Fruit fly (Drosophila melanogaster) whole organism, embryonic: ENCODE results near the gene Ak3.
A peak's percentile ranks its signal among the peaks of the same experiment; 100 is the strongest.

Experiments used
- Antp ChIP-seq: fragments of 200-800 bp; sonication (Bioruptor generic); optimal IDR thresholded peaks from 3 replicates; lab custom pipeline; 2016; ENCODE audit warnings: missing biosample characterization, missing genetic modification characterization
- Atf6 ChIP-seq: fragments of 200-800 bp; sonication (Bioruptor generic); IDR thresholded peaks from 2 replicates; pipeline ENCODE4 v1.3.6; 2022; ENCODE audit warnings: missing biosample characterization, missing genetic modification characterization
- BEAF-32 ChIP-seq: fragments of 200-800 bp; sonication (Bioruptor generic); optimal IDR thresholded peaks from 3 replicates; lab custom pipeline; 2017; ENCODE audit warnings: missing biosample characterization, missing genetic modification characterization, mild to moderate bottlenecking, moderate library complexity, missing genetic modification reagents
- CG11247 ChIP-seq: fragments of 200-800 bp; sonication (Bioruptor generic); IDR thresholded peaks from 2 replicates; pipeline ENCODE4 v1.3.6; 2022; ENCODE audit warnings: missing biosample characterization, missing genetic modification characterization
- CG12071 ChIP-seq: fragments of 200-800 bp; sonication (Bioruptor generic); optimal IDR thresholded peaks from 3 replicates; lab custom pipeline; 2018; ENCODE audit warnings: missing biosample characterization, mild to moderate bottlenecking, missing genetic modification characterization
- CG12299 ChIP-seq: fragments of 200-800 bp; sonication (Bioruptor generic); optimal IDR thresholded peaks from 2 replicates; lab custom pipeline; 2018; ENCODE audit warnings: missing biosample characterization, mild to moderate bottlenecking, missing genetic modification characterization
- CG12659 ChIP-seq: fragments of 200-800 bp; sonication (Bioruptor generic); optimal IDR thresholded peaks from 3 replicates; lab custom pipeline; 2017; ENCODE audit warnings: mild to moderate bottlenecking, missing biosample characterization, missing genetic modification reagents, missing genetic modification characterization
- CG13894 ChIP-seq: fragments of 200-800 bp; sonication (Bioruptor generic); optimal IDR thresholded peaks from 3 replicates; lab custom pipeline; 2018; ENCODE audit warnings: missing biosample characterization, mild to moderate bottlenecking, missing genetic modification characterization, moderate library complexity
- CG14441 ChIP-seq: fragments of 200-800 bp; sonication (Bioruptor generic); IDR thresholded peaks from 2 replicates; pipeline ENCODE4 v1.3.6; 2022; ENCODE audit warnings: missing biosample characterization, missing genetic modification characterization
- CG14860 ChIP-seq: fragments of 200-800 bp; sonication (Bioruptor generic); IDR thresholded peaks from 3 replicates; pipeline ENCODE4 v1.3.6; 2022; ENCODE audit warnings: missing biosample characterization, missing genetic modification characterization; ENCODE audit not compliant: partially characterized antibody
- CG17829 ChIP-seq: fragments of 200-800 bp; optimal IDR thresholded peaks from 2 replicates; lab custom pipeline; 2019; ENCODE audit warnings: missing biosample characterization, mild to moderate bottlenecking, missing genetic modification characterization, moderate library complexity
- CG18011 ChIP-seq: fragments of 200-800 bp; sonication (Bioruptor generic); optimal IDR thresholded peaks from 2 replicates; lab custom pipeline; 2017; ENCODE audit warnings: missing biosample characterization, missing genetic modification characterization, mild to moderate bottlenecking, moderate library complexity, missing genotype
- CG18262 ChIP-seq: fragments of 200-800 bp; optimal IDR thresholded peaks from 3 replicates; lab custom pipeline; 2019; ENCODE audit warnings: missing biosample characterization, mild to moderate bottlenecking, missing genetic modification characterization, moderate library complexity
- CG2712 ChIP-seq: fragments of 200-800 bp; optimal IDR thresholded peaks from 3 replicates; lab custom pipeline; 2019; ENCODE audit warnings: missing biosample characterization, mild to moderate bottlenecking, missing genetic modification characterization, moderate library complexity
- CG30020 ChIP-seq: fragments of 200-800 bp; optimal IDR thresholded peaks from 2 replicates; lab custom pipeline; 2019; ENCODE audit warnings: missing biosample characterization, mild to moderate bottlenecking, missing genetic modification characterization, moderate library complexity
- CG31441 ChIP-seq: fragments of 200-800 bp; sonication (Bioruptor generic); IDR thresholded peaks from 2 replicates; pipeline ENCODE4 v1.3.6; 2022; ENCODE audit warnings: missing biosample characterization, missing genetic modification characterization
- CG4328 ChIP-seq: fragments of 200-800 bp; sonication (Bioruptor generic); optimal IDR thresholded peaks from 3 replicates; lab custom pipeline; 2017; ENCODE audit warnings: missing biosample characterization, missing genetic modification reagents, missing genetic modification characterization
- CG4424 ChIP-seq: fragments of 200-800 bp; sonication (Bioruptor generic); optimal IDR thresholded peaks from 3 replicates; lab custom pipeline; 2016; ENCODE audit warnings: missing biosample characterization, missing genetic modification characterization
- CG6654 ChIP-seq: fragments of 200-800 bp; sonication (Bioruptor generic); optimal IDR thresholded peaks from 2 replicates; lab custom pipeline; 2017; ENCODE audit warnings: missing biosample characterization, mild to moderate bottlenecking, missing genetic modification characterization
- CG6683 ChIP-seq: fragments of 200-800 bp; sonication (Bioruptor generic); optimal IDR thresholded peaks from 2 replicates; lab custom pipeline; 2017; ENCODE audit warnings: missing biosample characterization, mild to moderate bottlenecking, missing genetic modification characterization, missing genetic modification reagents
- CG6765 ChIP-seq: fragments of 200-800 bp; sonication (Bioruptor generic); optimal IDR thresholded peaks from 3 replicates; lab custom pipeline; 2017; ENCODE audit warnings: missing biosample characterization, mild to moderate bottlenecking, missing genetic modification characterization
- CG6813 ChIP-seq: fragments of 200-800 bp; sonication (Bioruptor generic); optimal IDR thresholded peaks from 2 replicates; lab custom pipeline; 2017; ENCODE audit warnings: missing biosample characterization, missing genetic modification characterization, mild to moderate bottlenecking, moderate library complexity, missing genetic modification reagents
- CG8478 ChIP-seq: fragments of >200 bp; optimal IDR thresholded peaks from 2 replicates; lab custom pipeline; 2018
- CTCF ChIP-seq: fragments of 200-800 bp; sonication (Bioruptor generic); optimal IDR thresholded peaks from 2 replicates; lab custom pipeline; 2017; ENCODE audit warnings: missing biosample characterization, mild to moderate bottlenecking, missing genetic modification characterization, moderate library complexity
- CkIIα-i1 ChIP-seq: fragments of 200-800 bp; sonication (Bioruptor generic); IDR thresholded peaks from 2 replicates; pipeline ENCODE4 v1.3.6; 2022; ENCODE audit warnings: missing biosample characterization, missing genetic modification characterization
- Dip2 ChIP-seq: fragments of 200-800 bp; sonication (Bioruptor generic); IDR thresholded peaks from 2 replicates; pipeline ENCODE4 v1.3.6; 2022; ENCODE audit warnings: missing biosample characterization, missing genetic modification characterization
- Hmr ChIP-seq: fragments of 200-800 bp; sonication (Bioruptor generic); optimal IDR thresholded peaks from 3 replicates; lab custom pipeline; 2017; ENCODE audit warnings: mild to moderate bottlenecking, missing biosample characterization, missing genetic modification reagents, missing genetic modification characterization
- Hr39 ChIP-seq: fragments of >200 bp; optimal IDR thresholded peaks from 2 replicates; lab custom pipeline; 2017
- Ptx1 ChIP-seq: fragments of 200-800 bp; sonication (Bioruptor generic); IDR thresholded peaks from 2 replicates; pipeline ENCODE4 v1.3.6; 2022; ENCODE audit warnings: missing biosample characterization, missing genetic modification characterization
- Scr ChIP-seq: fragments of 200-800 bp; sonication (Bioruptor generic); IDR thresholded peaks from 2 replicates; pipeline ENCODE4 v1.3.6; 2022; ENCODE audit warnings: missing biosample characterization, missing genetic modification characterization; ENCODE audit not compliant: partially characterized antibody
- Sry-β ChIP-seq: fragments of 200-800 bp; sonication (Bioruptor generic); optimal IDR thresholded peaks from 2 replicates; lab custom pipeline; 2018; ENCODE audit warnings: missing biosample characterization, mild to moderate bottlenecking, missing genetic modification characterization, moderate library complexity
- cas ChIP-seq: fragments of 200-800 bp; sonication (Bioruptor generic); IDR thresholded peaks from 2 replicates; pipeline ENCODE4 v1.3.6; 2022; ENCODE audit warnings: missing biosample characterization, missing genetic modification characterization
- crp ChIP-seq, 2 experiments: fragments of 200-800 bp; sonication (Bioruptor generic); optimal IDR thresholded peaks; 2 replicates in 1 of 2; 3 replicates in 1 of 2; lab custom pipeline; 2017; ENCODE audit warnings: missing biosample characterization in 2 of 2, missing genetic modification characterization in 2 of 2, mild to moderate bottlenecking in 1 of 2, moderate library complexity in 1 of 2
- dan ChIP-seq: fragments of 200-800 bp; sonication (Bioruptor generic); IDR thresholded peaks from 2 replicates; pipeline ENCODE4 v1.3.6; 2022; ENCODE audit warnings: missing biosample characterization, missing genetic modification characterization
- dimm ChIP-seq: fragments of 200-800 bp; sonication (Bioruptor generic); IDR thresholded peaks from 2 replicates; pipeline ENCODE4 v1.3.6; 2022; ENCODE audit warnings: missing biosample characterization, missing genetic modification characterization
- esg ChIP-seq: fragments of 200-800 bp; sonication (Bioruptor generic); conservative IDR thresholded peaks from 2 replicates; pipeline ENCODE4 v1.3.6; 2022; ENCODE audit warnings: missing biosample characterization, missing genetic modification characterization
- eve ChIP-seq, 2 experiments: fragments of >200 bp; optimal IDR thresholded peaks; 2 replicates each; lab custom pipeline; 2017; ENCODE audit warnings: missing biosample characterization in 2 of 2, missing genetic modification characterization in 2 of 2
- fd3F ChIP-seq: fragments of 200-800 bp; sonication (Bioruptor generic); optimal IDR thresholded peaks from 2 replicates; lab custom pipeline; 2018; ENCODE audit warnings: missing biosample characterization, mild to moderate bottlenecking, missing genetic modification characterization, moderate library complexity
- gce ChIP-seq: fragments of 200-800 bp; sonication (Bioruptor generic); IDR thresholded peaks from 3 replicates; pipeline ENCODE4 v1.3.6; 2022; ENCODE audit warnings: missing biosample characterization, missing genetic modification characterization
- gcm2 ChIP-seq: fragments of 200-800 bp; sonication (Bioruptor generic); optimal IDR thresholded peaks from 2 replicates; lab custom pipeline; 2016; ENCODE audit warnings: missing biosample characterization, missing genetic modification characterization
- gsb-n ChIP-seq: fragments of 200-800 bp; sonication (Bioruptor generic); optimal IDR thresholded peaks from 3 replicates; lab custom pipeline; 2018; ENCODE audit warnings: missing biosample characterization, mild to moderate bottlenecking, missing genetic modification characterization
- ham ChIP-seq: fragments of 200-800 bp; sonication (Bioruptor generic); IDR thresholded peaks from 2 replicates; pipeline ENCODE4 v1.3.6; 2022; ENCODE audit warnings: missing biosample characterization, missing genetic modification characterization
- klu ChIP-seq: fragments of 200-800 bp; sonication (Bioruptor generic); IDR thresholded peaks from 2 replicates; pipeline ENCODE4 v1.3.6; 2022; ENCODE audit warnings: missing biosample characterization, missing genetic modification characterization
- lmd ChIP-seq: fragments of 200-800 bp; sonication (Bioruptor generic); IDR thresholded peaks from 2 replicates; pipeline ENCODE4 v1.3.6; 2022; ENCODE audit warnings: missing biosample characterization, missing genetic modification characterization
- repo ChIP-seq: fragments of 200-800 bp; sonication (Bioruptor generic); optimal IDR thresholded peaks from 2 replicates; lab custom pipeline; 2016; ENCODE audit warnings: missing biosample characterization, missing genetic modification characterization
- sc ChIP-seq, 3 experiments: fragments of >200 bp in 2 of 3; fragments of 200-800 bp in 1 of 3; sonication (Bioruptor generic) in 1 of 3; optimal IDR thresholded peaks; 2 replicates in 2 of 3; 3 replicates in 1 of 3; lab custom pipeline; 2017; ENCODE audit warnings: mild to moderate bottlenecking in 1 of 3, missing biosample characterization in 1 of 3, missing genetic modification characterization in 1 of 3, missing genetic modification reagents in 1 of 3
- seq ChIP-seq: fragments of 200-800 bp; sonication (Bioruptor generic); IDR thresholded peaks from 2 replicates; pipeline ENCODE4 v1.3.6; 2022; ENCODE audit warnings: missing biosample characterization, missing genetic modification characterization
- slbo ChIP-seq: fragments of 200-800 bp; sonication (Bioruptor generic); IDR thresholded peaks from 2 replicates; pipeline ENCODE4 v1.3.6; 2022; ENCODE audit warnings: missing biosample characterization, missing genetic modification characterization
- sqz ChIP-seq: fragments of 200-800 bp; sonication (Bioruptor generic); optimal IDR thresholded peaks from 3 replicates; lab custom pipeline; 2018; ENCODE audit warnings: missing biosample characterization, mild to moderate bottlenecking, missing genetic modification characterization
- twi ChIP-seq: fragments of 200-800 bp; optimal IDR thresholded peaks from 2 replicates; lab custom pipeline; 2019; ENCODE audit warnings: missing biosample characterization, mild to moderate bottlenecking, missing genetic modification characterization, moderate library complexity
- zfh2 ChIP-seq: fragments of 200-800 bp; sonication (Bioruptor generic); optimal IDR thresholded peaks from 2 replicates; lab custom pipeline; 2016; ENCODE audit warnings: missing biosample characterization, missing genetic modification characterization

Gene Ak3

dm6 chr3R:10884031-10884677 lies 5.2 kb downstream of the Ak3 start (continued):
- TF ChIP-seq CG12071 (GFP tag; lab: Kevin White, UChicago) (peak; percentile 64), CkIIα-i1 (GFP tag; lab: Robert Waterston, UW) (peak; percentile 45; the same call in 1 of the 2 replicates), Ptx1 (GFP tag; lab: Robert Waterston, UW) (peak; percentile 89), slbo (GFP tag; lab: Robert Waterston, UW) (peak; percentile 81), gsb-n (tag; lab: Kevin White, UChicago) (no peak), Hmr (peak; percentile 77), CG8478 (lab: Kevin White, UChicago) (no peak), CG6654 (GFP tag; lab: Kevin White, UChicago) (no peak), CG2712 (tag; lab: Kevin White, UChicago) (peak; percentile 78), twi (tag; lab: Kevin White, UChicago) (peak; percentile 1), CG18262 (peak; percentile 64), Hr39 (lab: Kevin White, UChicago) (no peak), ham (GFP tag; lab: Robert Waterston, UW) (no peak), seq (GFP tag; lab: Robert Waterston, UW) (no peak), Dip2 (0 out of 2 replicates have a peak, but pooled peaks have one; percentile 16), esg (GFP tag; lab: Robert Waterston, UW) (peak; percentile 64), CG12299 (tag; lab: Kevin White, UChicago) (peak; percentile 33), Atf6 (GFP tag; lab: Robert Waterston, UW) (peak; percentile 76), CG14441 (GFP tag; lab: Robert Waterston, UW) (peak; percentile 90), CG6765 (peak; percentile 19), sc (optimal IDR thresholded peaks at IDR 0.05; lab: Kevin White, UChicago) (no peak), sc (GFP tag; optimal IDR thresholded peaks at IDR 0.05; lab: Kevin White, UChicago) (no peak), CG14860 (GFP tag; lab: Robert Waterston, UW) (no peak), CG4328 (GFP tag; lab: Kevin White, UChicago) (no peak), CG17829 (tag; lab: Kevin White, UChicago) (peak; percentile 66), klu (GFP tag; lab: Robert Waterston, UW) (peak; percentile 54), fd3F (GFP tag; lab: Kevin White, UChicago) (peak; percentile 63), repo (GFP tag; lab: Kevin White, UChicago) (no peak), eve (GFP tag; optimal IDR thresholded peaks at IDR 0.05; lab: Kevin White, UChicago) (no peak), CG13894 (peak; percentile 74), CG31441 (GFP tag; lab: Robert Waterston, UW) (peak; percentile 78), CG12659 (peak; percentile 65), gce (peak; percentile 65; the same call in 1 of the 3 replicates), Sry-β (no peak), CG6813 (GFP tag; lab: Kevin White, UChicago) (peak; percentile 56), crp (GFP tag; optimal IDR thresholded peaks at IDR 0.05; lab: Kevin White, UChicago) (no peak), CG4424 (GFP tag; lab: Kevin White, UChicago) (peak; percentile 69), cas (peak; percentile 65), gcm2 (GFP tag; lab: Kevin White, UChicago) (no peak), Antp (GFP tag; lab: Kevin White, UChicago) (no peak), zfh2 (GFP tag; lab: Kevin White, UChicago) (peak; percentile 7), CG6683 (GFP tag; lab: Kevin White, UChicago) (peak; percentile 44), dan (GFP tag; lab: Robert Waterston, UW) (no peak), Scr (GFP tag; lab: Robert Waterston, UW) (no peak), sqz (GFP tag; lab: Kevin White, UChicago) (peak; percentile 22), lmd (GFP tag; lab: Robert Waterston, UW) (peak; percentile 83), BEAF-32 (GFP tag; lab: Kevin White, UChicago) (no peak), CG30020 (tag; lab: Kevin White, UChicago) (peak; percentile 0), CG18011 (GFP tag; lab: Kevin White, UChicago) (no peak), dimm (no peak), CG11247 (peak; percentile 79), CTCF (GFP tag; lab: Kevin White, UChicago) (no peak)
